Fruit fly (Drosophila melanogaster): ENCODE results near the gene CG9175.

Gene CG9175

DNA sequence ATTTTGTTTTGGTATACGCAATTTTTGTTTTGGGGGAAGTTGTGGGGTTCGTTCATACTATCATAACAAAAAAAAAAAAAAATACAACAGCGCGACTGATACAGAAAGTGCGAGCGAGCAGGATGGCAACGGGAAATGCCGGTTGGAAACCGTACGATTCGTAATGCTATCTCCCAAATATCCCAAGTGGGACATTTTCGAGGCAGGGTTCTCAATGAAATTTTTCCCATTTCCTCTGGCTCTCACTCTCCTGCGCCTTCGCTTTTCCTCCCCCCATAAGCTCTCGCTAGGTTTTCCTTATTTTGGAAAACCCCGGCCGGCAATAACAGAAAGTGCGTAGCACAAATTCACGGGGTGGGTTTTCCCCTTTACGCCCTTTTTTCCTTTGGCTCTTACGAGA, 6.5 kb downstream of the CG9175 start (continued):
- TF ChIP-seq knrl (GFP tag; IDR thresholded peaks at IDR 0.05; ENCODE audit: partially characterized antibody) (no peak), ems (GFP tag; optimal IDR thresholded peaks at IDR 0.05) (no peak), CG7839 (tag; optimal IDR thresholded peaks at IDR 0.05) (no peak), CG31224 (GFP tag; IDR thresholded peaks at IDR 0.05) (no peak), CG12219 (GFP tag; optimal IDR thresholded peaks at IDR 0.05) (no peak), dysf (GFP tag; IDR thresholded peaks at IDR 0.05) (no peak), Sin3A (optimal IDR thresholded peaks at IDR 0.05) (no peak), Awh (GFP tag; IDR thresholded peaks at IDR 0.05) (no peak), tll (GFP tag; optimal IDR thresholded peaks at IDR 0.05) (no peak), Dad (GFP tag; optimal IDR thresholded peaks at IDR 0.05) (no peak), danr (GFP tag; IDR thresholded peaks at IDR 0.05) (no peak), Oaz (GFP tag; IDR thresholded peaks at IDR 0.05) (no peak), dm (GFP tag; optimal IDR thresholded peaks at IDR 0.05) (no peak), Ravus (GFP tag; IDR thresholded peaks at IDR 0.05) (no peak), Ada2b (GFP tag; IDR thresholded peaks at IDR 0.05) (no peak), phol (tag; optimal IDR thresholded peaks at IDR 0.05) (peak; percentile 64), nerfin-2 (GFP tag; IDR thresholded peaks at IDR 0.05; ENCODE audit: partially characterized antibody) (no peak), bigmax (GFP tag; optimal IDR thresholded peaks at IDR 0.05) (no peak), NK7.1 (GFP tag; optimal IDR thresholded peaks at IDR 0.05) (no peak), CG32532 (GFP tag; IDR thresholded peaks at IDR 0.05) (no peak), CTCF (GFP tag; optimal IDR thresholded peaks at IDR 0.05) (no peak), CG7271 (tag; optimal IDR thresholded peaks at IDR 0.05) (peak; percentile 11), luna (GFP tag; optimal IDR thresholded peaks at IDR 0.05) (no peak), CG4282 (GFP tag; optimal IDR thresholded peaks at IDR 0.05) (no peak), Deaf1 (tag; optimal IDR thresholded peaks at IDR 0.05) (peak; percentile 9), Hr39 (optimal IDR thresholded peaks at IDR 0.05) (no peak), da (GFP tag; optimal IDR thresholded peaks at IDR 0.05) (no peak), gsb-n (tag; optimal IDR thresholded peaks at IDR 0.05) (peak; percentile 11), CG11093 (GFP tag; IDR thresholded peaks at IDR 0.05) (no peak), Mrtf (GFP tag; IDR thresholded peaks at IDR 0.05) (no peak), dati (GFP tag; IDR thresholded peaks at IDR 0.05) (no peak), CG34422 (GFP tag; IDR thresholded peaks at IDR 0.05) (0 out of 3 replicates have a peak, but pooled peaks have one; percentile 50), ken (GFP tag; IDR thresholded peaks at IDR 0.05) (no peak), kay (GFP tag; optimal IDR thresholded peaks at IDR 0.05) (no peak), Hr78 (GFP tag; optimal IDR thresholded peaks at IDR 0.05) (no peak), CG14441 (GFP tag; IDR thresholded peaks at IDR 0.05) (no peak), ATbp (GFP tag; optimal IDR thresholded peaks at IDR 0.05) (no peak), tup (GFP tag; optimal IDR thresholded peaks at IDR 0.05) (no peak), hkb (optimal IDR thresholded peaks at IDR 0.05) (no peak), hkb (GFP tag; IDR thresholded peaks at IDR 0.05) (no peak), HLH4C (GFP tag; IDR thresholded peaks at IDR 0.05; ENCODE audit: partially characterized antibody) (no peak), CG12391 (tag; optimal IDR thresholded peaks at IDR 0.05) (no peak), bcd (GFP tag; optimal IDR thresholded peaks at IDR 0.05) (no peak), trh (GFP tag; optimal IDR thresholded peaks at IDR 0.05) (no peak), CG10209 (GFP tag; optimal IDR thresholded peaks at IDR 0.05) (no peak), Aef1 (GFP tag; IDR thresholded peaks at IDR 0.05) (no peak), Rx (GFP tag; IDR thresholded peaks at IDR 0.05) (no peak), CG8089 (GFP tag; optimal IDR thresholded peaks at IDR 0.05) (no peak), CG14860 (GFP tag; IDR thresholded peaks at IDR 0.05; ENCODE audit: partially characterized antibody) (no peak), CG8281 (tag; optimal IDR thresholded peaks at IDR 0.05) (no peak), disco-r (GFP tag; optimal IDR thresholded peaks at IDR 0.05) (no peak), Bteb2 (GFP tag; optimal IDR thresholded peaks at IDR 0.05) (no peak), CG6765 (GFP tag; optimal IDR thresholded peaks at IDR 0.05) (no peak), sima (GFP tag; optimal IDR thresholded peaks at IDR 0.05) (no peak)
